Fruit fly (Drosophila melanogaster): ENCODE data around the gene hook.

DNA sequence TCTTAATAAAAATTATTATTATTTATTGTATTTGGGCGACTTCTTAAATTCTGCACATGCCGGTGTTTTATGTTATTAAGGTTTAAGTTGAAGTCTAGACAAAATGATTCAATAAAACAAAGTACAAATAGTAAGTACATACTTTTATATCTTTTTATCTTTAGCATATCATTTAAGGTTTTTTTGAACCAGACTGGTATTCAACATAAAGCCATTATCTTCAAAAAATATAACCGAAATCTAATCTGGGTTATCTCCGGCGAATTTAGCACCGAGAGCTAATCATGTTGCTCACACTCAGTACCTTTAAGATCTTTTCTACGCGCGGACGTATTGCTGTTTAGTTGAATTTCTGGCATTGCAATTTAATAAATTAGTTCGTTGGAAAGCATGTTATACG is 36.1 kb downstream of the hook start, which contains the start of gene CG31792:
- TF ChIP-seq GATAd (GFP tag; optimal IDR thresholded peaks at IDR 0.05) (no peak), pan (optimal IDR thresholded peaks at IDR 0.05) (no peak), dl (GFP tag; optimal IDR thresholded peaks at IDR 0.05; ENCODE audit: insufficient read depth in 1 of 2, partially characterized antibody in 2 of 2) (no peak), Myc (optimal IDR thresholded peaks at IDR 0.05) (no peak), h (GFP tag; optimal IDR thresholded peaks at IDR 0.05) (no peak), Hnf4 (GFP tag; optimal IDR thresholded peaks at IDR 0.05) (no peak), lola (GFP tag; optimal IDR thresholded peaks at IDR 0.05) (no peak), HLH106 (tag; optimal IDR thresholded peaks at IDR 0.05) (no peak), foxo (GFP tag; optimal IDR thresholded peaks at IDR 0.05) (no peak), CG32264 (GFP tag; optimal IDR thresholded peaks at IDR 0.05) (no peak), dsf (GFP tag; optimal IDR thresholded peaks at IDR 0.05; ENCODE audit: borderline replicate concordance) (no peak), Hr78 (GFP tag; optimal IDR thresholded peaks at IDR 0.05) (no peak), brk (GFP tag; optimal IDR thresholded peaks at IDR 0.05) (no peak)

Data from whole organism, wandering third instar larva.